Worm (Caenorhabditis elegans) whole organism, L1 larva: Measurements from ENCODE around the gene pmp-5.

Source experiments
- elt-3 ChIP-seq, 6 experiments: fragments of 150-350 bp in 1 of 6; sonication (generic microtip); optimal IDR thresholded peaks; 2 replicates each; lab custom pipeline; 2017 to 2018; ENCODE audit warnings: missing biosample characterization in 6 of 6, missing genetic modification characterization in 6 of 6, inconsistent platforms in 1 of 6
- mdl-1 ChIP-seq, 2 experiments: fragments of 150-350 bp; optimal IDR thresholded peaks; 2 replicates each; lab custom pipeline; 2014 to 2017; ENCODE audit warnings: missing biosample characterization in 2 of 2, missing genetic modification characterization in 2 of 2, inconsistent platforms in 1 of 2
- nhr-12 ChIP-seq: sonication (generic microtip); optimal IDR thresholded peaks from 2 replicates; lab custom pipeline; 2017; ENCODE audit warnings: missing biosample characterization, missing genetic modification characterization
- nhr-77 ChIP-seq: fragments of 150-350 bp; optimal IDR thresholded peaks from 2 replicates; lab custom pipeline; 2014; ENCODE audit warnings: missing biosample characterization, missing genetic modification characterization
- snpc-4 ChIP-seq: fragments of 150-350 bp; optimal IDR thresholded peaks from 2 replicates; lab custom pipeline; 2014; ENCODE audit warnings: missing biosample characterization, missing genetic modification characterization
- unc-62 ChIP-seq: fragments of 150-350 bp; optimal IDR thresholded peaks from 2 replicates; lab custom pipeline; 2014; ENCODE audit warnings: missing biosample characterization, missing genetic modification reagents, missing genetic modification characterization

- TF ChIP-seq snpc-4 (tag; lab: Kevin White, UChicago) (no peak), unc-62 (GFP tag; lab: Kevin White, UChicago) (no peak), nhr-77 (tag; lab: Kevin White, UChicago) (no peak), nhr-12 (tag; lab: Kevin White, UChicago) (no peak), elt-3 (tag; optimal IDR thresholded peaks at IDR 0.05; lab: Kevin White, UChicago) (no peak), mdl-1 (tag; optimal IDR thresholded peaks at IDR 0.05; lab: Kevin White, UChicago) (no peak)
These were observed 20.4 kb upstream of the pmp-5 start for ce11 chrV:6685963-6686362.
